Worm (Caenorhabditis elegans): Measurements from ENCODE around the gene F13B6.1.
A peak's percentile ranks its signal among the peaks of the same experiment; 100 is the strongest.

The F13B6.1 gene

DNA sequence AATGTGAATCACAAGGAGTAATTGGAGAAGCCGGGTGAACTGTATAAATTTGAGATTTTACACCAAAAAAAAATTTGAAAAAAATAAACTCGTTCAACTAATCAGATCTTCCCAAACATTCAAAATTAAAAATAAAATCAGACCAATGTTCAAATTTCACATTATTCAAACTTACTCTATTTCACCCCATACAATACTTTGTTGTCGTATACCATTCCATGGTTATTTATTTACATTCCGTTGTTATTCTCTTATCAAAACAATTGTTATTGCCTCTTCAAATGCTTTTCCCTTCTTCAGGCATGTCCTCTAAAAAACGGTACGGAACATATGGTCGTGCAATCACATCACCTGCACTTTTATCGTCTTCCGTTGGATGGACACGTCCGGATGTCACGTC, 32.1 kb upstream of the F13B6.1 start, which contains the start of gene unc-82 (continued):
- no peak for TF ChIP-seq attf-3 (GFP tag; conservative IDR thresholded peaks at IDR 0.05)
- no peak for TF ChIP-seq bed-2 (GFP tag; IDR thresholded peaks at IDR 0.05)
- TF ChIP-seq hrde-1 (tag; optimal IDR thresholded peaks at IDR 0.05; ENCODE audit: borderline replicate concordance), result no peak

DNA sequence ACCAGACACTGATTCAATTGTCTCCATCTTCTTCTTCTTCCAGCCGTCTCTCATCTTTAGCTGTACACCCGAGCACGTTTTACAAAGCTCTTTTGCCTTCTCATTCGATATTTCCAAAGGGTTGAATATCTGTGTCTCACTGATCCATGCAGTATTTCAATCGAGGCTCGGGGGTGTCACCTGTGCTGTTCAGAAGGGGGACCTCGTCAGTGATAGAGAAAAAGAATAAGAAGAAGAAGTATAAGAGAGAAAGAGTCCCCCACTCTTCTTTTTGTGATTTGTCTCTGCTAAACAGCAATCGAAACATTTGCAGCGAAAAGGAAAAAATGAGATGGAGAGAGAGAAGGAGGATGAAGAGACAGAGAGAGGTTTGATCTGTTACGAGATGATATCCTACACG, 30.3 kb upstream of the F13B6.1 start:
- TF ChIP-seq lag-1 (GFP tag; IDR thresholded peaks at IDR 0.05), result no peak
- TF ChIP-seq rec-8 (tag; optimal IDR thresholded peaks at IDR 0.05), result no peak
- TF ChIP-seq somi-1 (GFP tag; optimal IDR thresholded peaks at IDR 0.05), result peak; percentile 9
- no peak for TF ChIP-seq K11D2.4 (GFP tag; IDR thresholded peaks at IDR 0.05)
- TF ChIP-seq lin-26 (GFP tag; IDR thresholded peaks at IDR 0.05), result no peak
- TF ChIP-seq unc-130 (GFP tag; optimal IDR thresholded peaks at IDR 0.05), result no peak

DNA sequence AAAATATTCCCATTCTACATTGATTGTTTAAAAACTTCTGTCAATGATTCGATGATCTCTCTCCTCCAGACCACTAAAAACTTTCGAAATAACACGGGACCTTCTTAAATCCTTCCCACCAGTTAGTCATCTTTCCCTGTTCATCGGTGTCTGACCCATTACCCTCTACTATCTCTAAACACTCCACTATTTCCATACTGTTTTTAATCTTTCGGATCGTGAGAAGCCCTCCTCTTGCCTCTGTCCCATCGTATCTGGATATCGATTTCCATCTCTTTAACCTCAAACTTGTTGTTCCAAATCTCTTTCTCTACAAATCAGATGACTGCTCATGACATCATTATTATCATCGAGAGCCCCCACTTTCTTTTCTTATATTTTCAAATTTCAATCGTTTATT, 28.0 kb upstream of the F13B6.1 start:
- TF ChIP-seq dox-1 (GFP tag; IDR thresholded peaks at IDR 0.05), result no peak
- TF ChIP-seq ceh-40 (GFP tag; IDR thresholded peaks at IDR 0.05), result no peak
- TF ChIP-seq ztf-26 (tag; optimal IDR thresholded peaks at IDR 0.05), result no peak
- TF ChIP-seq tbx-9 (tag; optimal IDR thresholded peaks at IDR 0.05; ENCODE audit: borderline replicate concordance), result no peak
- TF ChIP-seq lsl-1 (GFP tag; optimal IDR thresholded peaks at IDR 0.05), result no peak
- no peak for TF ChIP-seq ceh-79 (tag; optimal IDR thresholded peaks at IDR 0.05)
- no peak for TF ChIP-seq F49E8.2 (tag; optimal IDR thresholded peaks at IDR 0.05; ENCODE audit: insufficient read depth)
- no peak for TF ChIP-seq mes-4 (tag; optimal IDR thresholded peaks at IDR 0.05)
- no peak for TF ChIP-seq B0261.1 (tag; optimal IDR thresholded peaks at IDR 0.05)
- no peak for TF ChIP-seq F37B4.10 (GFP tag; IDR thresholded peaks at IDR 0.05)
- TF ChIP-seq egl-18 (GFP tag; IDR thresholded peaks at IDR 0.05), result no peak

DNA sequence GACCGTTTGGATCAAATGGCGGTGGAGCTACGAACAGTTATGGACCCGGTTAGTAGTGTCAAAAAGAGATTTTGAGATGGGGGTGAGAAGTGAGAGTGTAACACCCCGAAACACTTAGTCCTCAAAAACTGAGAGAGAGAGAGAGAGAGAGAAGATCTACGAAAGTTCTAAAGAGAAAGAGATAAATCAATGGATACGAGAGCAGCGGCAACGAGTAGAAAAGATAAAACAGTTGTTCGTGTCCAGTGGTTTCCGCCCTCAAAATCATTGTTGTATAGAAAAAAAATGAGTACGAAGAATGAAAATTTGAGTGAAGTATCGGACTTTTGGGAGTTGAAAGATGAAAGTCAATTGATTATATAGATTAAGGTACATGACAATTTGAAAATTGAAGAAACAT, 27.3 kb upstream of the F13B6.1 start:
- no peak for TF ChIP-seq mcd-1 (GFP tag; IDR thresholded peaks at IDR 0.05)

DNA sequence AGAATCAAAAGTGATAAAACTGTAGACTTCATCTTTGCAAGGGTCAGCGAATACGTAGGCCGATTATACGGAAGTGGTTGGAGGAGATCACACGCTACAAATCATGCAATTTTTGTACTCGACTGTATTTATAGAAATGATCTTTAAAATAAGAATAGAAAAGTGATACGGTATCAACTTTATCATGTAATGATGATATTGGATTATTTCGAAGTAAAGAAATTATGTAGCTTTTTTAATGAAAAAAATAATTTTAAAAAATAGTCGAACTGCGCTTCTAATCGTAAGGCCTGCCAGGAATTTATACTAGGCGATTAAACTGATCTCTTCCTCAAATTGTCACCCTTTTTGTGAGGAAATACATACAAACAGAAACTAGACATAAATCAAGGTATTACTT, 22.5 kb upstream of the F13B6.1 start, which contains the start of gene B0496.11:
Gene B0496.11 (minus strand): TSS at position 101 of the 400 bp plus-strand sequence.
- TF ChIP-seq die-1 (tag; optimal IDR thresholded peaks at IDR 0.05), result no peak
- no peak for TF ChIP-seq C06A6.2 (GFP tag; conservative IDR thresholded peaks at IDR 0.05)
- no peak for TF ChIP-seq Y53G8AR.9 (GFP tag; conservative IDR thresholded peaks at IDR 0.05)
- TF ChIP-seq zim-3 (tag; optimal IDR thresholded peaks at IDR 0.05), result no peak
- no peak for TF ChIP-seq pha-4 (tag; optimal IDR thresholded peaks at IDR 0.05)
- TF ChIP-seq nhr-179 (tag; optimal IDR thresholded peaks at IDR 0.05), result no peak
- no peak for TF ChIP-seq F33H1.4 (GFP tag; IDR thresholded peaks at IDR 0.05)
- TF ChIP-seq ceh-91 (GFP tag; IDR thresholded peaks at IDR 0.05), result no peak
- no peak for TF ChIP-seq rec-8 (tag; optimal IDR thresholded peaks at IDR 0.05)
- no peak for TF ChIP-seq mel-28 (tag; optimal IDR thresholded peaks at IDR 0.05; ENCODE audit: borderline replicate concordance)
- TF ChIP-seq attf-6 (GFP tag; IDR thresholded peaks at IDR 0.05), result no peak

DNA sequence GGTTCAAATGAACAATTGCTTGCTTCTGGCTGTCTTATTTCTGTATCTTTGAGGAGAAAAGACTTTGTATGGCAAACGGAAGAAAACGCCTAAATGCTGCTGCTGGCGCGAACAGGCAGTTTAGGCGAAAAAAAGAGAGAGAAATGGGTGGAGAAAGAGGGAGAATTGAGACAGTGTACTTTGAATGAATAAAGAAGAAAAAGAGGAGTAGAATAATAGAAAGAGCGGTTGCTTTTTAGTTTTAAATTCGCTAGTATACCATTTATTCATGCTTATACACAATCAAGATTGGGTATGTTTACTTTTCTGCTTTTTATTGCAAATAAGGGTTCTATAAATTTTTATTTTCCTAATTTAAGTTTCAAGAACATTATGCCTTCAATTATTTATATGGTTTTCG, 16.9 kb upstream of the F13B6.1 start:
- TF ChIP-seq F39B2.1 (GFP tag; IDR thresholded peaks at IDR 0.05) (no peak), Y95B8A.8 (GFP tag; IDR thresholded peaks at IDR 0.05) (no peak)

Measured in whole organism, young adult.